Fruit fly (Drosophila melanogaster) Kc167 (cell line): ENCODE results near the gene CG10510.

ENCODE experiments used
- h ChIP-seq: fragments of >200 bp; optimal IDR thresholded peaks from 3 replicates; lab custom pipeline; 2018; ENCODE audit warnings: missing external identifiers
- psq ChIP-seq: fragments of >200 bp; optimal IDR thresholded peaks from 2 replicates; lab custom pipeline; 2017; ENCODE audit warnings: missing external identifiers

dm6 chr3L:21202029-21202776 is 7.7 kb downstream of the CG10510 start:
- TF ChIP-seq h (lab: Kevin White, UChicago) (no peak), psq (lab: Kevin White, UChicago) (no peak)
